Worm (Caenorhabditis elegans): ENCODE measurements around the gene F21D5.4.

F21D5.4 gene

DNA sequence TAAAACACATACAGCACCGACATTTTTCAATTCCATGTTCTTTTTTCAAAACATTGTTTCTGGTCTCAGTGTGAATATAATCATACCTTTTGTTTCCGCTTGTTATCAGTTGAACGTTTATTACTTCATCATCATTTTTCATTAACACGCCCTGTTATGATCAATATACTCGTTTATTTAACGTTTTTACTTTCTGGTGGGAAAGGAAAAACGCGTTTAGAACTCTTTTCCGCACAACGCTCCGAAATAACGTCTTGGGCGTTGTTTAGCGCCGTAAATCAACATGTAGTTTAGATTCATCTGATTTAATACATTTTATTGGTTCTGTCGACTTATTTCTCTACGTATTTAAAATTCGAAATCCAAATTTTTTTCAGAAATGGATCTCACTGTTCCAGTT lies 12.5 kb upstream of the F21D5.4 start, which contains the start of gene pgm-3:
Gene pgm-3, plus strand, starts transcription at position 378 of the 400 bp plus-strand sequence.
- TF ChIP-seq cog-1 (tag; optimal IDR thresholded peaks at IDR 0.05): no peak
- TF ChIP-seq ref-1 (GFP tag; conservative IDR thresholded peaks at IDR 0.05): no peak
- no peak for TF ChIP-seq ztf-23 (GFP tag; IDR thresholded peaks at IDR 0.05)
- no peak for TF ChIP-seq klf-2 (GFP tag; conservative IDR thresholded peaks at IDR 0.05)
- TF ChIP-seq T22C8.4 (GFP tag; IDR thresholded peaks at IDR 0.05): no peak

DNA sequence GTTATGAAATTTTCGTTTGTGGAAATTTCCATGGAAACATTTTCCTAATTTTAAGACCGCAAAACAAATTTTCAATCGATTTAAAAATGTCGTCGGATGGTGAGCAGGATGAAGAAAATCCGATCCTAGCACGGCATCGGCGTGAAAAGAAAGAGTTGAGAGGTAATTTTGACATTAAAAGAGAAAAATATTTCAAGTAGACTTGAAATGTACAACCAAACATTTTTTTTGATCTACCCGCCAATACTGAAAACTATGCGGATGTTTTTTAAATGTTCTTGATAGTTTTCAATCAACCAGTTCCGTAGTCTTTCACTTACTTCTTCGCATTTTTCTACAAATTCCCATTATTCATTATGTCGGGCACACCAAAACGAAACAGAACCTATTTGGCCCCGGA lies 9.8 kb upstream of the F21D5.4 start, which contains the start of gene otub-3:
Gene otub-3, plus strand, starts transcription at position 56 of the 400 bp plus-strand sequence.
- TF ChIP-seq med-1 (GFP tag; optimal IDR thresholded peaks at IDR 0.05; ENCODE audit: insufficient read depth) (no peak), ref-1 (GFP tag; conservative IDR thresholded peaks at IDR 0.05) (no peak), cog-1 (tag; optimal IDR thresholded peaks at IDR 0.05) (no peak), klf-2 (GFP tag; conservative IDR thresholded peaks at IDR 0.05) (no peak), flt-1 (GFP tag; IDR thresholded peaks at IDR 0.05) (no peak), T22C8.4 (GFP tag; IDR thresholded peaks at IDR 0.05) (no peak)

DNA sequence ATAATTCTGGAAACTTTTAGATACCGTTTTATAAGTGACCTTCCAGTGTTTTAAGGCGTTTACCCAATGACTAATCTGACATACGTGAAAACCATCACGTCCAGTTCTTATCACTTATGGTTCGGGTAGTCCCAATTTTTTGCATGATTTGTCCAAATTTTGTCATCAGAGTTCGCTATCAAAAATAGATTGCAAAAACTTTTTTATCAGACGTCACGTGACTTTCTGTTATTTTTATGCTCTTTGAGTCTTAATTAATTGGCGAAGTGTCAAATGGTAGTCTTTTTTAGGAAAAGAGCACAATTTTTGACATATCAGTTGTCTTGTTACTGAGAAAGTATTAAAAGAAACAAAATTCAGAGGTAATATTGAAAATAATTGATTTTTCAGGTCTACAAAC lies 8.3 kb upstream of the F21D5.4 start:
- no peak for TF ChIP-seq T22C8.4 (GFP tag; IDR thresholded peaks at IDR 0.05)
- TF ChIP-seq ref-1 (GFP tag; conservative IDR thresholded peaks at IDR 0.05): no peak

DNA sequence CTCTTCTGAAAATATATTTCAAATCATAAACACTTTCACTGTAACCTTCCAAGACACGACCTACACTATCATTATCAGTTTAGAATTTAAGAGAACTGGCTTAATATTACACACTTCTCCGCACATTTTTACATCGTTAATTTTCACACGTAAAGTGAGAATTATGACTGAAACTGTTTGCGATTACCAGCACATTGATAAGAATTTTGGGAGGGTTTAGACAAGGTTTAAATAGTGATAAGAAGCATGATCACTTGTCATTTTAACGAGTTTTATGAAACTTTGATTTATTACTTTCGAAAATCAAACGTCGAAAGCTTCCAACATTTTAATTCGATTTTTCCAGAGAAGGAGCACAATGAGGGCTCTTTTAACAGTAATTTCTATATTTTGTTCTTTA lies 7.4 kb upstream of the F21D5.4 start, which contains the start of gene F21D5.3:
Gene F21D5.3, plus strand, starts transcription at position 347 of the 400 bp plus-strand sequence.
- TF ChIP-seq flt-1 (GFP tag; IDR thresholded peaks at IDR 0.05) (no peak), ztf-23 (GFP tag; IDR thresholded peaks at IDR 0.05) (no peak), klf-2 (GFP tag; conservative IDR thresholded peaks at IDR 0.05) (no peak), ztf-29 (GFP tag; IDR thresholded peaks at IDR 0.05) (no peak), cog-1 (tag; optimal IDR thresholded peaks at IDR 0.05) (no peak), tab-1 (GFP tag; IDR thresholded peaks at IDR 0.05) (no peak), ref-1 (GFP tag; conservative IDR thresholded peaks at IDR 0.05) (no peak), T22C8.4 (GFP tag; IDR thresholded peaks at IDR 0.05) (no peak), med-1 (GFP tag; optimal IDR thresholded peaks at IDR 0.05; ENCODE audit: insufficient read depth) (no peak)

DNA sequence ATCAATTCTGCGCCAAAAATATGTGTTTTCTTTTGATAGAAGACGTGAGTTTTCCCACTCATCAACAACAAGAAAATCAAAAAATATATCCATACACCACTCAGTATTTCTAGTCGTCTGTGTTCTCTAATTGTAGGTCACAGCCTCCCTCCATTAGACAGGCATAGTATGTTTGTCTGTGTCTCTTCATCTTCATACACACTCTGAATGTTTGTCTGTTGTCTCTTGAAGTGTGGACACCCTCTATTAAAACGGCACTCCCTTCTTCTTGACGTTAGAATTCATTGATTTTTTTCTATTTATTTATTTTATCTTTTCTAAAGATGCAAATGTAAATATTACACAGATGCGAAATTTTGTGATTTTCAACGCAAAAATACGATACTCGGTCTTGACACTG lies 533 bp upstream of the F21D5.4 start:
- TF ChIP-seq T22C8.4 (GFP tag; IDR thresholded peaks at IDR 0.05) (no peak), cog-1 (tag; optimal IDR thresholded peaks at IDR 0.05) (no peak), ztf-23 (GFP tag; IDR thresholded peaks at IDR 0.05) (no peak), tab-1 (GFP tag; IDR thresholded peaks at IDR 0.05) (no peak), klf-2 (GFP tag; conservative IDR thresholded peaks at IDR 0.05) (no peak), ref-1 (GFP tag; conservative IDR thresholded peaks at IDR 0.05) (no peak), flt-1 (GFP tag; IDR thresholded peaks at IDR 0.05) (no peak), med-1 (GFP tag; optimal IDR thresholded peaks at IDR 0.05; ENCODE audit: insufficient read depth) (no peak), ztf-29 (GFP tag; IDR thresholded peaks at IDR 0.05) (no peak)

DNA sequence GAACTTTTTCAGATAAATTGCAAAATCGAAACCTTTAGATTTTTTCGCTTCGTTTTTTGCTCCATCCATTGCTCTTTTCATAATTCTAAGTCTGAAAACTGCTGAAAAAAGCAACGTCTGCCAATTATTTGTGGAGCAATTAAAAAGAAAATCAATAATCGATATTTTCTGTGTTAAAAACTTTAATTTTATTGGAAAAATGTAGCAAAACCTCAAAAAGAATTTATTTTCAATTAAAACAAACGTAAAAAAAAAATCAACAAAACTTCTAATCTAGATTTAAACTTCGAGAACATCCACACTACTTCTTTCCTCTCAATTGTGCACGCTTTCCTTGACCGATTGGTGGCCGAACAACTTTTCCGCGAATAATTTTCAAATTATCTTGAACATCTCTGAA lies 1.4 kb downstream of the F21D5.4 start, which contains the start of gene F21D5.5:
Gene F21D5.5, minus strand, starts transcription at position 101 of the 400 bp plus-strand sequence.
- no peak for TF ChIP-seq cog-1 (tag; optimal IDR thresholded peaks at IDR 0.05)
- TF ChIP-seq ztf-23 (GFP tag; IDR thresholded peaks at IDR 0.05): no peak

DNA sequence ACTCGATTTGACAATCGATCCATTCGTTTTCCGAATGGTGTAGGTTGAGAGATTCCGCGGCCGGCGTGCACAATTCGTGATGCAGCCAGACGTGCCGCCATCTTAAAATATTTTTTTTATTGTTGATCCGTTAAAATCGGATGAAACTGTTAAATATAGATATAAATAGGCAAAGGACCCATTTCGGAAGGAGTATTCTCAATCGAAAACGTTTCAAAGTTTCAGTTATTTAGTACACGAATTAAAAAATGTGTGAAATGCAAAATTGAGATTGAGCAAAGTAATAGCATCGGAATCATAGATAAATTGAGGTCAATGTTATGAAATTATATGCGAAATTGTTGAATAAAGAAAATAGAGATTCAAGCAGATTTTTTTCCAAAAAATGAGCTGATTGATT lies 2.0 kb downstream of the F21D5.4 start, which contains the start of gene mrps-33:
Gene mrps-33, minus strand, starts transcription at position 101 of the 400 bp plus-strand sequence.
- no peak for TF ChIP-seq ref-1 (GFP tag; conservative IDR thresholded peaks at IDR 0.05)
- TF ChIP-seq T22C8.4 (GFP tag; IDR thresholded peaks at IDR 0.05): no peak
- no peak for TF ChIP-seq cog-1 (tag; optimal IDR thresholded peaks at IDR 0.05)
- TF ChIP-seq ztf-23 (GFP tag; IDR thresholded peaks at IDR 0.05): no peak
- no peak for TF ChIP-seq flt-1 (GFP tag; IDR thresholded peaks at IDR 0.05)
- TF ChIP-seq tab-1 (GFP tag; IDR thresholded peaks at IDR 0.05): no peak
- no peak for TF ChIP-seq med-1 (GFP tag; optimal IDR thresholded peaks at IDR 0.05; ENCODE audit: insufficient read depth)
- no peak for TF ChIP-seq klf-2 (GFP tag; conservative IDR thresholded peaks at IDR 0.05)
- TF ChIP-seq ztf-29 (GFP tag; IDR thresholded peaks at IDR 0.05): no peak

DNA sequence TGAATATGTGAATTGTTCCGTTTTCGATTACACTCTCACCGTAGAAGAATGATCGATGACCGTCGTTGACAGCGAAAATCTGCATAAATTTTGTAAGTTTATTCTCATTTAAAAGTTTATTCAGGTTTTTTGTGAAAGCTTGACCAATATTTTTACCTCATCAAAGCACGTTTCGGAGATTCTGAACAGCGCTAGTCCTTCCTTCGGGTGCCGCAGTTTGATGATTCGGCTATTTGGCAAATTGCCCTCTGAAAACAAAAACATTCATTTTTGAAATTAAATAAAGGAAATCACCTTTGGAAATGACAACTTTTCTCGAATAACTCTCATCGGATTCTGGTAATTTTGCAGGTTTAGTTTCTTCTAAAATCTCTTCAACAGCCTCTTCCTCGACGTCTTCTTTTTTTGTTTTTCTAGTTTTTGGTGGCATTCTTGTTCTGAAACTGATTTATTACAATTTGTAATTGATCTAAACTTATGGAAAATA lies 3.1 kb downstream of the F21D5.4 start, which contains the start of gene F21D5.6:
Gene F21D5.6, minus strand, starts transcription at position 437 of the 487 bp plus-strand sequence.
- TF ChIP-seq flt-1 (GFP tag; IDR thresholded peaks at IDR 0.05) (0 out of 2 replicates have a peak, but pooled peaks have one; percentile 33), cog-1 (tag; optimal IDR thresholded peaks at IDR 0.05) (no peak)

DNA sequence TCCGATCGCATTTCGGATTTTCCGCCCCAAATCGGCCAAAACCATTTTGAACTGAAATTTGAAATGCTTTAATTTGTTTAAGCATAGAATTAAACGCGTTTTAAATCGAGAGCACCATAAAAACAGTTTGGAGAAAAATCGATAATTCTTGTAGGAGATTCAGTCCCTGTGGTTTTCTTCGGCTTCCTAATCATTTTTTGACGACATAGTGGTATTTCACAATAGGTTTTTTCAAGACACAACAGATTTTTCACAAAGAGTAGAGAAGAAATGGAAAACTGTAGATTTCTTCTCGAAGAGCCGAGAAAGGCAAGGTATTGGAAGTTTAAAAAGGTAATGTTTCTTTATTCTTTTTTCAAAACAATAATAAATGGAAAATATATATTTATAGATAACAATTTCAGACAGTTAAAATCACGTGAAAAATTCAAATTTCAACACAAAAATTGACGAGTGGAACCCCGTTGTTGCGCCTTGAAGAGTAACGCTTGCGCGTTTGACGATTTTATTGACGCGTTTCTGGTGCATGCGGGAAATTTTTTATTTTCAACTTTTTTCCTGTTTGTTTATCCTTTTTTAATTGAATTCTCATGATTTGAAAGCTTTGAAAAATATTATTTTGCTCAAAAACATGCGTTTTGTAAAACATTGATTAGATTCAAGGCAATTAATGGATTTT lies 5.9 kb downstream of the F21D5.4 start, which contains the start of gene F21D5.7:
Gene F21D5.7, minus strand, starts transcription at position 51 of the 679 bp plus-strand sequence.
- 0 out of 2 replicates have a peak, but pooled peaks have one; percentile 34 for TF ChIP-seq T22C8.4 (GFP tag; IDR thresholded peaks at IDR 0.05)
- no peak for TF ChIP-seq ztf-29 (GFP tag; IDR thresholded peaks at IDR 0.05)
- no peak for TF ChIP-seq tab-1 (GFP tag; IDR thresholded peaks at IDR 0.05)

DNA sequence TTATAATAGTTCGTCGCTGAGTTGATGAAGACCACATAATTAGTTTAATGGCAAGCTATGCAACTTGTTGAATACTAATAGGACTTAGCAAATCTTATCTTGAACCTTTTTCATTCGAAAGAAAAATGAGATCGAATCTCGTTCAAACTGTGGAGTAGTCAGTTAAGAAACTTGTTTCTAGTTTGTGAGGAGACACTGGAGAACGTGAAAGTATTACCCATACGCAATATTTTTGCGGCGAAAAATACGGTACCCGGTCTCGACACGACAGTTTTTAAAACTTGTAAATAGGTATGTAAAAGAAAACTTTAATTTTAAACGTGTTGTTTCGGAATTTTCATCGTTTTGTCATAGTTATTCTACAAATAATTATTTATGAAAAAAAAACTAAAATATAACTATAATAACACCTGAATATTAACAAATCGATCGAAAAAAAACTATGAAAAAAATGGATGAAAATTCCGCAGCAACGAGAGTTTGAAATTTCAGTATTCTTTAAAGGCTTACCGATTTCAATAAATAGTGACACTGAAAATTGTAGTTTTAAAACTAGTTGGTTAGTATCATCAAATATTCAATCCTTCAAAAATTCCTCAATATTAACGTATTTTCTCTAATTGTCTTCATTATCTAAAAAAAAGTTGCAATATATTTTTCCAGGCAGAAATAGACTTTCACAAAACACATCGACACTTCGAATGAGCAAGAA lies 7.9 kb downstream of the F21D5.4 start, which contains the start of the genes F20C5.7 and parg-1:
Gene F20C5.7, minus strand, starts transcription at position 101 of the 712 bp plus-strand sequence.
Gene parg-1, plus strand, starts transcription at position 662 of the 712 bp plus-strand sequence.
- TF ChIP-seq klf-2 (GFP tag; conservative IDR thresholded peaks at IDR 0.05): no peak
- no peak for TF ChIP-seq ref-1 (GFP tag; conservative IDR thresholded peaks at IDR 0.05)
- TF ChIP-seq ztf-29 (GFP tag; IDR thresholded peaks at IDR 0.05): no peak
- TF ChIP-seq tab-1 (GFP tag; IDR thresholded peaks at IDR 0.05): no peak
- no peak for TF ChIP-seq T22C8.4 (GFP tag; IDR thresholded peaks at IDR 0.05)
- no peak for TF ChIP-seq med-1 (GFP tag; optimal IDR thresholded peaks at IDR 0.05; ENCODE audit: insufficient read depth)

Measured in whole organism, midembryonic.